Worm (Caenorhabditis elegans): ENCODE measurements around the gene srh-80.

DNA sequence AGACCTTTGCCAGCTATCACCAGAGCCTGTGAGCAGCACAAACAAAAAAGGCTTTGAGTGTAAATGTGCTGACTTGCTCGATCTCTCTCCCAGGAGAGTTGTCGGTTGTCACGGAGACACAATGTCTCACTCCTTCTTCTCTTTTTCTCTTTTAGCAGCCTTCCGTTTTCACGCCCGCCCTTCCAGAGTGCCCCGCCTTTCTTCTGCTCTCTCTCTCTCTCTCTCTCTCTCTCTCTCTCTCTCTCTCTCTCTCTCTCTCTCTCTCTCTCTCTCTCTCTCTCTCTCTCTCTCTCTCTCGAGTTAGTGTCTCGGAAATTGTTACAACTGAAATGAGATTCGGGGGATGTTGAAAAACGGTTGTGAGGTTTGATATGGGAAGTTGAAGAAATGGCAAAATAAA is 46.3 kb upstream of the srh-80 start:
- TF ChIP-seq hnd-1 (tag; optimal IDR thresholded peaks at IDR 0.05) (no peak), hmg-4 (GFP tag; optimal IDR thresholded peaks at IDR 0.05) (no peak), ama-1 (optimal IDR thresholded peaks at IDR 0.05) (no peak), aly-1 (tag; optimal IDR thresholded peaks at IDR 0.05) (no peak), hmbx-1 (tag; optimal IDR thresholded peaks at IDR 0.05) (no peak), tbx-11 (GFP tag; IDR thresholded peaks at IDR 0.05) (no peak), scrt-1 (GFP tag; IDR thresholded peaks at IDR 0.05) (no peak), ets-7 (tag; optimal IDR thresholded peaks at IDR 0.05) (no peak), flt-1 (GFP tag; IDR thresholded peaks at IDR 0.05) (no peak), tbx-37 (GFP tag; conservative IDR thresholded peaks at IDR 0.05) (no peak)
